Fruit fly (Drosophila melanogaster): Measurements from ENCODE around the gene Cyp4d2.

dm6 chrX:2219246-2219645, 43.4 kb downstream of the Cyp4d2 start:
- no peak for TF ChIP-seq EcR (GFP tag; optimal IDR thresholded peaks at IDR 0.05)
- no peak for TF ChIP-seq CG17806 (tag; optimal IDR thresholded peaks at IDR 0.05)
- TF ChIP-seq CG32121 (GFP tag; IDR thresholded peaks at IDR 0.05), result no peak
